Fruit fly (Drosophila melanogaster) whole organism: ENCODE data around the gene scpr-C.

Experiments
- CG8478 ChIP-seq: fragments of >200 bp; optimal IDR thresholded peaks from 2 replicates; lab custom pipeline; 2018; ENCODE audit warnings: inconsistent platforms
- Dll ChIP-seq: fragments of >200 bp; optimal IDR thresholded peaks from 2 replicates; lab custom pipeline; 2017
- pan ChIP-seq: fragments of >200 bp; optimal IDR thresholded peaks from 2 replicates; lab custom pipeline; 2017
- psq ChIP-seq: fragments of >200 bp; optimal IDR thresholded peaks from 2 replicates; lab custom pipeline; 2017
- usp ChIP-seq: fragments of >200 bp; optimal IDR thresholded peaks from 2 replicates; lab custom pipeline; 2017; ENCODE audit warnings: missing biosample characterization, missing genetic modification characterization, mixed read lengths

- TF ChIP-seq Dll (lab: Kevin White, UChicago) = no peak
- TF ChIP-seq usp (GFP tag; lab: Kevin White, UChicago) = no peak
- TF ChIP-seq pan (lab: Kevin White, UChicago) = no peak
- TF ChIP-seq psq = no peak
- TF ChIP-seq CG8478 = no peak
Measured at dm6 chr3R:11224478-11224877, 842 bp upstream of the scpr-C start.
